Worm (Caenorhabditis elegans) whole organism, L3 larva: Measurements from ENCODE around the gene rnp-9.

Experiments
- R02D3.7 ChIP-seq: fragments of 150-350 bp; optimal IDR thresholded peaks from 2 replicates; lab custom pipeline; 2014; ENCODE audit warnings: missing biosample characterization, missing genetic modification characterization
- egl-27 ChIP-seq: sonication (generic microtip); optimal IDR thresholded peaks from 4 replicates; lab custom pipeline; 2017; ENCODE audit warnings: missing biosample characterization, missing genetic modification reagents, missing genetic modification characterization
- elt-2 ChIP-seq: sonication (generic microtip); optimal IDR thresholded peaks from 2 replicates; lab custom pipeline; 2016; ENCODE audit warnings: missing genetic modification reagents, mild to moderate bottlenecking, missing genetic modification characterization, missing compliant biosample characterization
- eor-1 ChIP-seq, 2 experiments: fragments of 150-350 bp; optimal IDR thresholded peaks; 2 replicates each; lab custom pipeline; 2014 to 2018; ENCODE audit warnings: missing biosample characterization in 2 of 2, missing genetic modification characterization in 2 of 2
- nhr-25 ChIP-seq: sonication (generic microtip); optimal IDR thresholded peaks from 2 replicates; lab custom pipeline; 2017; ENCODE audit warnings: missing biosample characterization, missing genetic modification characterization
- pha-4 ChIP-seq: fragments of 150-350 bp; optimal IDR thresholded peaks from 2 replicates; lab custom pipeline; 2014; ENCODE audit warnings: missing biosample characterization, missing genetic modification reagents, missing genetic modification characterization
- unc-39 ChIP-seq: sonication (generic microtip); optimal IDR thresholded peaks from 4 replicates; lab custom pipeline; 2017; ENCODE audit warnings: missing biosample characterization, missing genetic modification characterization
- zag-1 ChIP-seq: fragments of 150-350 bp; optimal IDR thresholded peaks from 2 replicates; lab custom pipeline; 2014; ENCODE audit warnings: missing biosample characterization, missing genetic modification characterization

ce11 chrX:10184708-10185107 is 17.6 kb downstream of the rnp-9 start:
- no peak for TF ChIP-seq eor-1 (tag; optimal IDR thresholded peaks at IDR 0.05; lab: Kevin White, UChicago)
- TF ChIP-seq nhr-25 (tag; lab: Kevin White, UChicago): no peak
- no peak for TF ChIP-seq unc-39 (tag; lab: Kevin White, UChicago)
- no peak for TF ChIP-seq R02D3.7 (tag; lab: Kevin White, UChicago)
- no peak for TF ChIP-seq elt-2 (tag; lab: Kevin White, UChicago)
- TF ChIP-seq zag-1 (tag; lab: Kevin White, UChicago): no peak
- no peak for TF ChIP-seq egl-27 (tag; lab: Kevin White, UChicago)
- no peak for TF ChIP-seq pha-4 (tag; lab: Kevin White, UChicago)
